Worm (Caenorhabditis elegans) whole organism, L2 larva: ENCODE data around the gene Y17G9A.4.

Experiments
- C34F6.9 ChIP-seq: fragments of 150-350 bp; optimal IDR thresholded peaks from 2 replicates; lab custom pipeline; 2014; ENCODE audit warnings: missing biosample characterization, missing genetic modification characterization
- ZK546.5 ChIP-seq: sonication (generic microtip); optimal IDR thresholded peaks from 2 replicates; lab custom pipeline; 2017; ENCODE audit warnings: missing biosample characterization, missing genetic modification characterization
- aly-2 ChIP-seq: fragments of 150-350 bp; optimal IDR thresholded peaks from 2 replicates; lab custom pipeline; 2014; ENCODE audit warnings: missing biosample characterization, missing genetic modification characterization
- blmp-1 ChIP-seq: sonication (generic microtip); optimal IDR thresholded peaks from 2 replicates; lab custom pipeline; 2017; ENCODE audit warnings: missing genetic modification characterization, mild to moderate bottlenecking, missing compliant biosample characterization, antibody characterized with exemption, moderate library complexity; ENCODE audit not compliant: insufficient read depth
- lin-11 ChIP-seq: fragments of 150-350 bp; sonication (generic microtip); optimal IDR thresholded peaks from 2 replicates; lab custom pipeline; 2014; ENCODE audit warnings: missing biosample characterization, missing genetic modification characterization, inconsistent platforms, mixed read lengths
- lin-13 ChIP-seq: fragments of 150-350 bp; optimal IDR thresholded peaks from 2 replicates; lab custom pipeline; 2014; ENCODE audit warnings: missing biosample characterization, missing genetic modification reagents, missing genetic modification characterization
- skn-1 ChIP-seq: sonication (generic microtip); optimal IDR thresholded peaks from 2 replicates; lab custom pipeline; 2017; ENCODE audit warnings: missing biosample characterization, missing genetic modification characterization
- sma-3 ChIP-seq: sonication (generic microtip); optimal IDR thresholded peaks from 2 replicates; lab custom pipeline; 2016; ENCODE audit warnings: missing genetic modification reagents, missing genetic modification characterization, missing compliant biosample characterization
- snpc-4 ChIP-seq: fragments of 150-350 bp; optimal IDR thresholded peaks from 2 replicates; lab custom pipeline; 2014; ENCODE audit warnings: missing biosample characterization, missing genetic modification characterization
- ztf-11 ChIP-seq: sonication (generic microtip); optimal IDR thresholded peaks from 2 replicates; lab custom pipeline; 2017; ENCODE audit warnings: missing biosample characterization, missing genetic modification characterization

ce11 chrIV:4829641-4830040, 31.7 kb downstream of the Y17G9A.4 start:
- TF ChIP-seq blmp-1 (tag; lab: Kevin White, UChicago) (no peak), snpc-4 (tag; lab: Kevin White, UChicago) (no peak), lin-11 (tag; lab: Kevin White, UChicago) (no peak), skn-1 (tag; lab: Kevin White, UChicago) (no peak), lin-13 (GFP tag; lab: Kevin White, UChicago) (no peak), ztf-11 (tag; lab: Kevin White, UChicago) (no peak), aly-2 (tag; lab: Kevin White, UChicago) (no peak), ZK546.5 (tag; lab: Kevin White, UChicago) (no peak), sma-3 (GFP tag; lab: Kevin White, UChicago) (no peak), C34F6.9 (no peak)
